Worm (Caenorhabditis elegans): ENCODE measurements around the gene jtr-1.

DNA sequence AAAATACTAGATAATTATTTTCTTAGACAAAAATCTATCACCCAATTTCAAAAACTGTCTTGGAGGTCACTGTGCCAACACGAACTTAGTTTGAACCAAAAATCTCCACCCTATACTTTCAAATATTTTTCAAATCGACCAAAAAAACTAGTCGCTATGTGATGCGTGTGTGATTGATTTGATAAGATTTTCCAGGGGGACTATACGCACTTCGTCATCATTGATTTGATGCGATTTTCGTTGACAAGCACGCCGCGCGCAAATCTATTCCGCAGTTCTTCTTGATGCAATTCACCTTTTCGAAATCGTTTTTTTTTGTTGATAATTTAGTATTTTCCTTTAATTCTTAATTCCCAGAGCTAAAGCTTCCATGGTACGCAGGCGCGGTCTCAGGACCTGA is 32.7 kb downstream of the jtr-1 start:
- TF ChIP-seq ztf-11 (tag; optimal IDR thresholded peaks at IDR 0.05) = no peak
- TF ChIP-seq nhr-28 (tag; optimal IDR thresholded peaks at IDR 0.05) = no peak
- no peak for TF ChIP-seq snpc-4 (tag; optimal IDR thresholded peaks at IDR 0.05)
- no peak for TF ChIP-seq ceh-39 (tag; optimal IDR thresholded peaks at IDR 0.05)
- TF ChIP-seq nhr-237 (tag; optimal IDR thresholded peaks at IDR 0.05) = no peak
- no peak for TF ChIP-seq unc-39 (tag; optimal IDR thresholded peaks at IDR 0.05)
- no peak for TF ChIP-seq blmp-1 (tag; optimal IDR thresholded peaks at IDR 0.05)
- TF ChIP-seq mep-1 (tag; optimal IDR thresholded peaks at IDR 0.05) = no peak
- no peak for TF ChIP-seq lsy-2 (tag; optimal IDR thresholded peaks at IDR 0.05)
- no peak for TF ChIP-seq ceh-43 (GFP tag; optimal IDR thresholded peaks at IDR 0.05)

All from whole organism, mixed stage, embryonic.